Fruit fly (Drosophila melanogaster) whole organism, prepupa: Measurements from ENCODE around the gene mRpL3.
A peak's percentile ranks its signal among the peaks of the same experiment; 100 is the strongest.

Experiments used
- Blimp-1 ChIP-seq: fragments of 200-800 bp; sonication (Bioruptor generic); optimal IDR thresholded peaks from 3 replicates; lab custom pipeline; 2017; ENCODE audit warnings: missing biosample characterization, missing genetic modification characterization, mild to moderate bottlenecking, moderate library complexity, missing genetic modification reagents
- CG11294 ChIP-seq: fragments of 200-800 bp; sonication (Bioruptor generic); IDR thresholded peaks from 2 replicates; pipeline ENCODE4 v1.3.6; 2022; ENCODE audit warnings: missing biosample characterization, missing genetic modification characterization
- CG11762 ChIP-seq: fragments of 200-800 bp; sonication (Bioruptor generic); optimal IDR thresholded peaks from 3 replicates; lab custom pipeline; 2016; ENCODE audit warnings: missing biosample characterization, missing genetic modification characterization; ENCODE audit not compliant: insufficient read depth
- CG11902 ChIP-seq: fragments of 200-800 bp; sonication (Bioruptor generic); optimal IDR thresholded peaks from 3 replicates; lab custom pipeline; 2016; ENCODE audit warnings: missing biosample characterization, missing genetic modification characterization
- CG15336 ChIP-seq: fragments of 200-800 bp; sonication (Bioruptor generic); IDR thresholded peaks from 2 replicates; pipeline ENCODE4 v1.3.6; 2022; ENCODE audit warnings: missing biosample characterization, missing genetic modification characterization
- CG1621 ChIP-seq: fragments of 200-800 bp; sonication (Bioruptor generic); optimal IDR thresholded peaks from 3 replicates; lab custom pipeline; 2018; ENCODE audit warnings: missing biosample characterization, mild to moderate bottlenecking, missing genetic modification characterization
- CG16779 ChIP-seq: fragments of 200-800 bp; sonication (Bioruptor generic); optimal IDR thresholded peaks from 3 replicates; lab custom pipeline; 2017; ENCODE audit warnings: missing biosample characterization, mild to moderate bottlenecking, missing genetic modification characterization
- CG3032 ChIP-seq: fragments of 200-800 bp; optimal IDR thresholded peaks from 2 replicates; lab custom pipeline; 2019; ENCODE audit warnings: missing biosample characterization, mild to moderate bottlenecking, missing genetic modification characterization, moderate library complexity
- CG31627 ChIP-seq: fragments of 200-800 bp; sonication (Bioruptor generic); optimal IDR thresholded peaks from 3 replicates; lab custom pipeline; 2016; ENCODE audit warnings: missing biosample characterization, missing genetic modification characterization
- CG32006 ChIP-seq: fragments of 200-800 bp; sonication (Bioruptor generic); optimal IDR thresholded peaks from 3 replicates; lab custom pipeline; 2017; ENCODE audit warnings: missing biosample characterization, mild to moderate bottlenecking, missing genetic modification characterization
- CG3919 ChIP-seq: fragments of 200-800 bp; sonication (Bioruptor generic); optimal IDR thresholded peaks from 3 replicates; lab custom pipeline; 2016; ENCODE audit warnings: missing biosample characterization, missing genetic modification characterization
- CG4318 ChIP-seq: fragments of 200-800 bp; sonication (Bioruptor generic); optimal IDR thresholded peaks from 3 replicates; lab custom pipeline; 2017; ENCODE audit warnings: missing biosample characterization, mild to moderate bottlenecking, missing genetic modification characterization
- CG6163 ChIP-seq: fragments of 200-800 bp; sonication (Bioruptor generic); IDR thresholded peaks from 3 replicates; pipeline ENCODE4 v1.3.6; 2022; ENCODE audit warnings: missing biosample characterization, missing genetic modification characterization
- CG6276 ChIP-seq: fragments of 200-800 bp; sonication (Bioruptor generic); optimal IDR thresholded peaks from 2 replicates; lab custom pipeline; 2017; ENCODE audit warnings: missing biosample characterization, mild to moderate bottlenecking, missing genetic modification characterization
- CG6792 ChIP-seq: fragments of 200-800 bp; sonication (Bioruptor generic); optimal IDR thresholded peaks from 3 replicates; lab custom pipeline; 2016; ENCODE audit warnings: missing biosample characterization, missing genetic modification characterization
- CG6808 ChIP-seq: fragments of 200-800 bp; sonication (Bioruptor generic); optimal IDR thresholded peaks from 3 replicates; lab custom pipeline; 2017; ENCODE audit warnings: missing biosample characterization, missing genetic modification characterization, mild to moderate bottlenecking, moderate library complexity, missing genetic modification reagents
- CG6854 ChIP-seq: fragments of 200-800 bp; sonication (Bioruptor generic); optimal IDR thresholded peaks from 2 replicates; lab custom pipeline; 2017; ENCODE audit warnings: missing biosample characterization, mild to moderate bottlenecking, missing genetic modification characterization
- CG7368 ChIP-seq: fragments of 200-800 bp; sonication (Bioruptor generic); optimal IDR thresholded peaks from 3 replicates; lab custom pipeline; 2016; ENCODE audit warnings: missing biosample characterization, missing genetic modification characterization
- CG8119 ChIP-seq: fragments of 200-800 bp; sonication (Bioruptor generic); IDR thresholded peaks from 3 replicates; pipeline ENCODE4 v1.3.6; 2022; ENCODE audit warnings: missing biosample characterization, missing genetic modification characterization
- CG8319 ChIP-seq: fragments of 200-800 bp; sonication (Bioruptor generic); optimal IDR thresholded peaks from 3 replicates; lab custom pipeline; 2016; ENCODE audit warnings: missing biosample characterization, missing genetic modification characterization
- CG8632 ChIP-seq: fragments of 200-800 bp; sonication (Bioruptor generic); optimal IDR thresholded peaks from 3 replicates; lab custom pipeline; 2016; ENCODE audit warnings: missing biosample characterization, missing genetic modification characterization
- CG9139 ChIP-seq: fragments of 200-800 bp; sonication (Bioruptor generic); optimal IDR thresholded peaks from 3 replicates; lab custom pipeline; 2017; ENCODE audit warnings: missing biosample characterization, mild to moderate bottlenecking, missing genetic modification characterization
- Eip75B ChIP-seq: fragments of 200-800 bp; sonication (Bioruptor generic); optimal IDR thresholded peaks from 3 replicates; lab custom pipeline; 2016; ENCODE audit warnings: missing biosample characterization, missing genetic modification characterization
- Eip93F ChIP-seq: fragments of 200-800 bp; sonication (Bioruptor generic); optimal IDR thresholded peaks from 2 replicates; lab custom pipeline; 2016; ENCODE audit warnings: missing biosample characterization, mild to moderate bottlenecking, missing genetic modification characterization
- Ets21C ChIP-seq: fragments of 200-800 bp; sonication (Bioruptor generic); optimal IDR thresholded peaks from 3 replicates; lab custom pipeline; 2016; ENCODE audit warnings: missing biosample characterization, missing genetic modification characterization
- Gug ChIP-seq: fragments of 200-800 bp; sonication (Bioruptor generic); IDR thresholded peaks from 2 replicates; pipeline ENCODE4 v1.3.6; 2022; ENCODE audit warnings: missing biosample characterization, missing genetic modification characterization
- Hr38 ChIP-seq: sonication (Bioruptor generic); optimal IDR thresholded peaks from 2 replicates; lab custom pipeline; 2016; ENCODE audit warnings: missing biosample characterization, missing genetic modification characterization
- Hr39 ChIP-seq: fragments of 200-800 bp; sonication (Bioruptor generic); optimal IDR thresholded peaks from 2 replicates; lab custom pipeline; 2016; ENCODE audit warnings: missing biosample characterization, missing genetic modification characterization
- Hr4 ChIP-seq: fragments of 200-800 bp; sonication (Bioruptor generic); optimal IDR thresholded peaks from 3 replicates; lab custom pipeline; 2016; ENCODE audit warnings: missing biosample characterization, missing genetic modification characterization
- Lpt ChIP-seq: fragments of 200-800 bp; sonication (Bioruptor generic); optimal IDR thresholded peaks from 3 replicates; lab custom pipeline; 2016; ENCODE audit warnings: missing biosample characterization, missing genetic modification characterization
- OdsH ChIP-seq: fragments of 200-800 bp; sonication (Bioruptor generic); optimal IDR thresholded peaks from 3 replicates; lab custom pipeline; 2016; ENCODE audit warnings: missing biosample characterization, missing genetic modification characterization
- Sox102F ChIP-seq: fragments of 200-800 bp; sonication (Bioruptor generic); optimal IDR thresholded peaks from 2 replicates; lab custom pipeline; 2016; ENCODE audit warnings: missing biosample characterization, mild to moderate bottlenecking, missing genetic modification characterization
- Sox14 ChIP-seq: fragments of 200-800 bp; sonication (Bioruptor generic); optimal IDR thresholded peaks from 3 replicates; lab custom pipeline; 2016; ENCODE audit warnings: missing biosample characterization, missing genetic modification characterization
- Sox15 ChIP-seq: fragments of 200-800 bp; sonication (Bioruptor generic); optimal IDR thresholded peaks from 3 replicates; lab custom pipeline; 2016; ENCODE audit warnings: missing biosample characterization, missing genetic modification characterization
- cyc ChIP-seq: fragments of 200-800 bp; sonication (Bioruptor generic); optimal IDR thresholded peaks from 3 replicates; lab custom pipeline; 2016; ENCODE audit warnings: missing biosample characterization, missing genetic modification characterization
- dac ChIP-seq: fragments of 200-800 bp; sonication (Bioruptor generic); optimal IDR thresholded peaks from 2 replicates; lab custom pipeline; 2017; ENCODE audit warnings: missing biosample characterization, mild to moderate bottlenecking, missing genetic modification characterization
- dsx ChIP-seq: fragments of 200-800 bp; optimal IDR thresholded peaks from 3 replicates; lab custom pipeline; 2019; ENCODE audit warnings: missing biosample characterization, mild to moderate bottlenecking, missing genetic modification characterization, moderate library complexity; ENCODE audit not compliant: poor library complexity, severe bottlenecking
- eg ChIP-seq: fragments of 200-800 bp; sonication (Bioruptor generic); IDR thresholded peaks from 3 replicates; pipeline ENCODE4 v1.3.6; 2022; ENCODE audit warnings: missing biosample characterization, missing genetic modification characterization
- esn ChIP-seq: fragments of 200-800 bp; sonication (Bioruptor generic); optimal IDR thresholded peaks from 2 replicates; lab custom pipeline; 2016; ENCODE audit warnings: missing biosample characterization, mild to moderate bottlenecking, missing genetic modification characterization, moderate library complexity
- fd59A ChIP-seq: fragments of 200-800 bp; sonication (Bioruptor generic); optimal IDR thresholded peaks from 2 replicates; lab custom pipeline; 2017; ENCODE audit warnings: missing biosample characterization, mild to moderate bottlenecking, missing genetic modification characterization, missing genetic modification reagents
- fd85E ChIP-seq: fragments of 200-800 bp; sonication (Bioruptor generic); optimal IDR thresholded peaks from 3 replicates; lab custom pipeline; 2016; ENCODE audit warnings: missing biosample characterization, missing genetic modification characterization
- lz ChIP-seq: fragments of 200-800 bp; sonication (Bioruptor generic); optimal IDR thresholded peaks from 3 replicates; lab custom pipeline; 2016; ENCODE audit warnings: missing biosample characterization, missing genetic modification characterization
- net ChIP-seq: fragments of 200-800 bp; sonication (Bioruptor generic); optimal IDR thresholded peaks from 3 replicates; lab custom pipeline; 2016; ENCODE audit warnings: missing biosample characterization, missing genetic modification characterization
- pdm3 ChIP-seq: fragments of 200-800 bp; sonication (Bioruptor generic); optimal IDR thresholded peaks from 3 replicates; lab custom pipeline; 2016; ENCODE audit warnings: missing biosample characterization, missing genetic modification characterization
- salr ChIP-seq, 2 experiments: fragments of 200-800 bp; sonication (Bioruptor generic); optimal IDR thresholded peaks; 3 replicates each; lab custom pipeline; 2016 to 2018; ENCODE audit warnings: missing biosample characterization in 2 of 2, missing genetic modification characterization in 2 of 2, mild to moderate bottlenecking in 1 of 2
- spab ChIP-seq: fragments of 200-800 bp; sonication (Bioruptor generic); optimal IDR thresholded peaks from 2 replicates; lab custom pipeline; 2017; ENCODE audit warnings: missing biosample characterization, mild to moderate bottlenecking, missing genetic modification characterization, missing genetic modification reagents
- ss ChIP-seq, 2 experiments: fragments of 200-800 bp; sonication (Bioruptor generic); optimal IDR thresholded peaks; 2 replicates in 1 of 2; 3 replicates in 1 of 2; lab custom pipeline; 2017 to 2018; ENCODE audit warnings: mild to moderate bottlenecking in 2 of 2, missing biosample characterization in 2 of 2, missing genetic modification characterization in 2 of 2, moderate library complexity in 1 of 2
- svp ChIP-seq: fragments of 200-800 bp; sonication (Bioruptor generic); peaks from one replicate; lab custom pipeline; 2016; ENCODE audit warnings: missing biosample characterization, missing genetic modification characterization
- topi ChIP-seq: fragments of 200-800 bp; sonication (Bioruptor generic); optimal IDR thresholded peaks from 3 replicates; lab custom pipeline; 2016; ENCODE audit warnings: missing biosample characterization, missing genetic modification characterization
- vri ChIP-seq: fragments of 200-800 bp; sonication (Bioruptor generic); optimal IDR thresholded peaks from 3 replicates; lab custom pipeline; 2016; ENCODE audit warnings: missing biosample characterization, mild to moderate bottlenecking, missing genetic modification characterization

Gene mRpL3

DNA sequence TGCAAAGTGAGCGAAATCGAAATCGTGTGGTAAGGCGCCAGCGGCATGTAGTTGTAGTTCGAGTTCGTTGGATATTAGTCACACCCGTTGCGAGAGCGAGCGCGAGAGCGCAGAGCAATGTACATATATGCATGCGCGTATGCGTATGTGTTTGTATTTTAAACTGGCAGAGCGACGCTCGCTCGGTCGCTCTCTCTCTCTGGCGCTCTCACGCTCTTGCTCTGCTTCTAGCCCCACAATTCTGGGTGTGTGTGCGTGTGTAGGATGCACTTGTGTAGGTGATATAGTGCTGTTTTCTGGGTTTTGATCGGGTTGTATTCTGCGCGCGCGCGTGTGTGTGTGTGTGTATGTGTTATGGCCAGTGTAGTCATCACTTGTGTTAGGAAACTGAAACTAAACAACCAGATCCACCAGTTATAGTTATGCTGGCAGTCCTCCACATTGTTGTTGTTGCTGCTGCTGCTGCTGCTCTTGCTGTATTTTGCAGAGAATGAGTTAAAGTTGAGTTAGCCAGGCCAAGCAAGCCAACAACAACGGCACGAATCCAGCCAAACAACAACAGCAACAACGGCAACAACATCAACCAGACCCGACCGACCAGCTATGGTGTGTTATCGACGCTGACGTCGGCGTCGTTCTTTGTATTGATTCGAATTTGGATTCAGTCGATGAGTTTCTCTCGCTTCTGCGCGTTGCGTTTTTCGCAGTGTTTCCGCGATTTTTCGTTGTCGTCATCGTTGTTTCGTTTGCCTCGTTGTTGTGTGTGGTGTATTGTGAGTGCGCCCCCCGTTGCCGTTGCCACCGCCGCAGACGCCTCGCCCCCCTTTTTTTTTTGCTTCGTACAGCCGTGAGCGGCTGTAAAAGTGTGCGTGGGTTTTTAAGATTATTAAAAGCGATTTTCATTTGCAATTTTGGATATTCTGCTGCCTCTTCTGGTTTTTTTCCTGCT is 50.9 kb downstream of the mRpL3 start:
- TF ChIP-seq CG8119 (peak; percentile 61; the same call in 2 of the 3 replicates), salr (GFP tag; optimal IDR thresholded peaks at IDR 0.05; lab: Kevin White, UChicago) (no peak), Hr38 (GFP tag; lab: Kevin White, UChicago) (no peak), eg (peak; percentile 48), CG6792 (no peak), CG11902 (no peak), Eip93F (no peak), vri (GFP tag; lab: Kevin White, UChicago) (peak; percentile 54), Blimp-1 (GFP tag; lab: Kevin White, UChicago) (no peak), Eip75B (no peak), dac (no peak), fd85E (peak; percentile 35), Hr39 (no peak), Gug (GFP tag; lab: Robert Waterston, UW) (no peak), fd59A (GFP tag; lab: Kevin White, UChicago) (no peak), CG15336 (GFP tag; lab: Robert Waterston, UW) (peak; percentile 66; the same call in 1 of the 2 replicates), OdsH (peak; percentile 3), pdm3 (GFP tag; lab: Kevin White, UChicago) (no peak), cyc (GFP tag; lab: Kevin White, UChicago) (no peak), ss (GFP tag; optimal IDR thresholded peaks at IDR 0.05; lab: Kevin White, UChicago) (peak; percentile 2 to 11), CG1621 (no peak), net (no peak), CG11294 (GFP tag; lab: Robert Waterston, UW) (no peak), Sox14 (GFP tag; lab: Kevin White, UChicago) (peak; percentile 65), CG11762 (no peak), CG8632 (GFP tag; lab: Kevin White, UChicago) (no peak), CG32006 (GFP tag; lab: Kevin White, UChicago) (no peak), CG4318 (GFP tag; lab: Kevin White, UChicago) (no peak), CG6276 (GFP tag; lab: Kevin White, UChicago) (no peak), Hr4 (no peak), CG9139 (GFP tag; lab: Kevin White, UChicago) (peak; percentile 1), CG7368 (GFP tag; lab: Kevin White, UChicago) (no peak), Sox15 (GFP tag; lab: Kevin White, UChicago) (no peak), esn (no peak), Lpt (peak; percentile 56), CG6808 (GFP tag; lab: Kevin White, UChicago) (peak; percentile 22), CG3032 (tag; lab: Kevin White, UChicago) (no peak), CG3919 (GFP tag; lab: Kevin White, UChicago) (no peak), CG16779 (tag; lab: Kevin White, UChicago) (peak; percentile 12), topi (GFP tag; lab: Kevin White, UChicago) (no peak), lz (GFP tag; lab: Kevin White, UChicago) (peak; percentile 12), CG31627 (no peak), svp (GFP tag; lab: Kevin White, UChicago) (peak; percentile 44), spab (GFP tag; lab: Kevin White, UChicago) (no peak), dsx (GFP tag; lab: Kevin White, UChicago) (no peak), Ets21C (GFP tag; lab: Kevin White, UChicago) (no peak), CG6854 (GFP tag; lab: Kevin White, UChicago) (peak; percentile 56), CG6163 (GFP tag; lab: Robert Waterston, UW) (peak; percentile 62), Sox102F (GFP tag; lab: Kevin White, UChicago) (peak; percentile 33), CG8319 (GFP tag; lab: Kevin White, UChicago) (no peak)
